Fruit fly (Drosophila melanogaster) whole organism, wandering third instar larva: Measurements from ENCODE around the gene CG6933.

Experiments used
- Abd-B ChIP-seq: fragments of >200 bp; optimal IDR thresholded peaks from 2 replicates; lab custom pipeline; 2017; ENCODE audit warnings: missing biosample characterization, missing genetic modification characterization
- CG32264 ChIP-seq: fragments of 200-800 bp; sonication (Bioruptor generic); optimal IDR thresholded peaks from 2 replicates; lab custom pipeline; 2016; ENCODE audit warnings: missing biosample characterization, missing genetic modification characterization
- CG9705 ChIP-seq: fragments of 200-800 bp; sonication (Bioruptor generic); optimal IDR thresholded peaks from 2 replicates; lab custom pipeline; 2018; ENCODE audit warnings: missing biosample characterization, mild to moderate bottlenecking, missing genetic modification characterization
- CrebA ChIP-seq: fragments of 200-800 bp; sonication (Bioruptor generic); optimal IDR thresholded peaks from 2 replicates; lab custom pipeline; 2016; ENCODE audit warnings: missing biosample characterization, mild to moderate bottlenecking, missing genetic modification characterization, borderline replicate concordance
- Dfd ChIP-seq: fragments of >200 bp; optimal IDR thresholded peaks from 2 replicates; lab custom pipeline; 2017; ENCODE audit warnings: missing biosample characterization, missing genetic modification characterization
- Dif ChIP-seq: fragments of 200-275, 200-300 bp; sonication (Bioruptor generic); optimal IDR thresholded peaks from 2 replicates; lab custom pipeline; 2018; ENCODE audit warnings: missing biosample characterization, missing genetic modification characterization; ENCODE audit not compliant: partially characterized antibody
- GATAd ChIP-seq: sonication (Bioruptor generic); optimal IDR thresholded peaks from 2 replicates; lab custom pipeline; 2016; ENCODE audit warnings: missing biosample characterization, missing genetic modification characterization
- HLH106 ChIP-seq: fragments of 200-800 bp; optimal IDR thresholded peaks from 3 replicates; lab custom pipeline; 2019; ENCODE audit warnings: missing biosample characterization, mild to moderate bottlenecking, missing genetic modification characterization, moderate library complexity
- Hnf4 ChIP-seq: fragments of 200-800 bp; sonication (Bioruptor generic); optimal IDR thresholded peaks from 2 replicates; lab custom pipeline; 2016; ENCODE audit warnings: missing biosample characterization, mild to moderate bottlenecking, missing genetic modification characterization
- Hr78 ChIP-seq: fragments of >200 bp; optimal IDR thresholded peaks from 2 replicates; lab custom pipeline; 2017; ENCODE audit warnings: missing biosample characterization, missing genetic modification characterization
- Hr83 ChIP-seq: fragments of 200-300 bp; sonication (Bioruptor generic); optimal IDR thresholded peaks from 2 replicates; lab custom pipeline; 2016; ENCODE audit warnings: missing biosample characterization, mild to moderate bottlenecking, missing genetic modification characterization, moderate library complexity; ENCODE audit not compliant: poor library complexity, severe bottlenecking
- Jra ChIP-seq: sonication (Bioruptor generic); optimal IDR thresholded peaks from 2 replicates; lab custom pipeline; 2016; ENCODE audit warnings: missing biosample characterization, missing genetic modification characterization
- Mio ChIP-seq: sonication (Bioruptor generic); optimal IDR thresholded peaks from 2 replicates; lab custom pipeline; 2016; ENCODE audit warnings: missing biosample characterization, missing genetic modification characterization
- Myc ChIP-seq: fragments of >200 bp; optimal IDR thresholded peaks from 2 replicates; lab custom pipeline; 2017
- N ChIP-seq: fragments of >200 bp; optimal IDR thresholded peaks from 2 replicates; lab custom pipeline; 2018; ENCODE audit warnings: missing biosample characterization, missing external identifiers, missing genetic modification characterization
- OdsH ChIP-seq: fragments of 200-800 bp; sonication (Bioruptor generic); optimal IDR thresholded peaks from 2 replicates; lab custom pipeline; 2016; ENCODE audit warnings: missing biosample characterization, mild to moderate bottlenecking, missing genetic modification characterization
- Rel ChIP-seq, 2 experiments: fragments of 200-800 bp; sonication (Bioruptor generic) in 1 of 2; optimal IDR thresholded peaks; 2 replicates in 1 of 2; 3 replicates in 1 of 2; lab custom pipeline; 2016 to 2019; ENCODE audit warnings: mild to moderate bottlenecking in 2 of 2, missing biosample characterization in 2 of 2, missing genetic modification characterization in 2 of 2, moderate library complexity in 1 of 2
- Sp1 ChIP-seq: fragments of 200-800 bp; sonication (Bioruptor generic); optimal IDR thresholded peaks from 3 replicates; lab custom pipeline; 2019; ENCODE audit warnings: missing biosample characterization, mild to moderate bottlenecking, missing genetic modification characterization, moderate library complexity
- Vsx2 ChIP-seq: fragments of 200-300, 225-300 bp; sonication (Bioruptor generic); optimal IDR thresholded peaks from 2 replicates; lab custom pipeline; 2018; ENCODE audit warnings: missing biosample characterization, missing genetic modification characterization; ENCODE audit not compliant: partially characterized antibody
- br ChIP-seq: fragments of 200-800 bp; sonication (Bioruptor generic); optimal IDR thresholded peaks from 2 replicates; lab custom pipeline; 2016; ENCODE audit warnings: missing biosample characterization, missing genetic modification characterization
- brk ChIP-seq: fragments of 200-800 bp; sonication (Bioruptor generic); optimal IDR thresholded peaks from 2 replicates; lab custom pipeline; 2016; ENCODE audit warnings: missing biosample characterization, mild to moderate bottlenecking, missing genetic modification characterization
- dl ChIP-seq, 2 experiments: fragments of 175-275, 200-275 bp in 1 of 2; fragments of 200-275 bp in 1 of 2; sonication (Bioruptor generic); optimal IDR thresholded peaks; lab custom pipeline; 2018; ENCODE audit warnings: mild to moderate bottlenecking in 2 of 2, missing biosample characterization in 2 of 2, missing genetic modification characterization in 2 of 2, moderate library complexity in 2 of 2; ENCODE audit not compliant: partially characterized antibody in 2 of 2, insufficient read depth in 1 of 2
- dmrt93B ChIP-seq: fragments of 200-800 bp; sonication (Bioruptor generic); optimal IDR thresholded peaks from 2 replicates; lab custom pipeline; 2018; ENCODE audit warnings: missing biosample characterization, mild to moderate bottlenecking, missing genetic modification characterization
- dsf ChIP-seq: sonication (Bioruptor generic); optimal IDR thresholded peaks from 2 replicates; lab custom pipeline; 2016; ENCODE audit warnings: missing biosample characterization, missing genetic modification characterization, borderline replicate concordance
- ey ChIP-seq: fragments of 200-800 bp; sonication (Bioruptor generic); optimal IDR thresholded peaks from 2 replicates; lab custom pipeline; 2016; ENCODE audit warnings: missing biosample characterization, missing genetic modification characterization
- foxo ChIP-seq, 2 experiments: fragments of 200-800 bp; sonication (Bioruptor generic); optimal IDR thresholded peaks; 2 replicates in 1 of 2; 3 replicates in 1 of 2; lab custom pipeline; 2016 to 2017; ENCODE audit warnings: missing biosample characterization in 2 of 2, missing genetic modification characterization in 2 of 2
- fru ChIP-seq: fragments of 200-800 bp; sonication (Bioruptor generic); optimal IDR thresholded peaks from 3 replicates; lab custom pipeline; 2016; ENCODE audit warnings: missing biosample characterization, mild to moderate bottlenecking, missing genetic modification characterization
- h ChIP-seq: fragments of 200-800 bp; sonication (Bioruptor generic); optimal IDR thresholded peaks from 3 replicates; lab custom pipeline; 2016; ENCODE audit warnings: missing biosample characterization, mild to moderate bottlenecking, missing genetic modification characterization
- jim ChIP-seq: fragments of 175-275, 200-325 bp; sonication (Bioruptor generic); optimal IDR thresholded peaks from 2 replicates; lab custom pipeline; 2016; ENCODE audit warnings: missing biosample characterization, mild to moderate bottlenecking, missing genetic modification characterization
- lola ChIP-seq: fragments of >200 bp; optimal IDR thresholded peaks from 2 replicates; lab custom pipeline; 2017; ENCODE audit warnings: missing biosample characterization, missing genetic modification characterization
- pan ChIP-seq: fragments of >200 bp; optimal IDR thresholded peaks from 2 replicates; lab custom pipeline; 2017
- psq ChIP-seq: fragments of 200-800 bp; sonication (Bioruptor generic); optimal IDR thresholded peaks from 3 replicates; lab custom pipeline; 2017; ENCODE audit warnings: missing biosample characterization, mild to moderate bottlenecking, missing genetic modification characterization, moderate library complexity
- rgr ChIP-seq: fragments of 200-800 bp; sonication (Bioruptor generic); optimal IDR thresholded peaks from 3 replicates; lab custom pipeline; 2016; ENCODE audit warnings: missing biosample characterization, mild to moderate bottlenecking, missing genetic modification characterization
- sage ChIP-seq: fragments of 200-800 bp; sonication (Bioruptor generic); optimal IDR thresholded peaks from 2 replicates; lab custom pipeline; 2016; ENCODE audit warnings: missing biosample characterization, mild to moderate bottlenecking, missing genetic modification characterization
- sv ChIP-seq: fragments of 200-800 bp; sonication (Bioruptor generic); optimal IDR thresholded peaks from 3 replicates; lab custom pipeline; 2016; ENCODE audit warnings: missing biosample characterization, missing genetic modification characterization
- tai ChIP-seq: sonication (Bioruptor generic); optimal IDR thresholded peaks from 2 replicates; lab custom pipeline; 2016; ENCODE audit warnings: missing biosample characterization, missing genetic modification characterization
- usp ChIP-seq: fragments of >200 bp; optimal IDR thresholded peaks from 2 replicates; lab custom pipeline; 2017; ENCODE audit warnings: missing biosample characterization, missing genetic modification characterization
- woc ChIP-seq: sonication (Bioruptor generic); optimal IDR thresholded peaks from 2 replicates; lab custom pipeline; 2016; ENCODE audit warnings: missing biosample characterization, mild to moderate bottlenecking, missing genetic modification characterization

Gene CG6933

DNA sequence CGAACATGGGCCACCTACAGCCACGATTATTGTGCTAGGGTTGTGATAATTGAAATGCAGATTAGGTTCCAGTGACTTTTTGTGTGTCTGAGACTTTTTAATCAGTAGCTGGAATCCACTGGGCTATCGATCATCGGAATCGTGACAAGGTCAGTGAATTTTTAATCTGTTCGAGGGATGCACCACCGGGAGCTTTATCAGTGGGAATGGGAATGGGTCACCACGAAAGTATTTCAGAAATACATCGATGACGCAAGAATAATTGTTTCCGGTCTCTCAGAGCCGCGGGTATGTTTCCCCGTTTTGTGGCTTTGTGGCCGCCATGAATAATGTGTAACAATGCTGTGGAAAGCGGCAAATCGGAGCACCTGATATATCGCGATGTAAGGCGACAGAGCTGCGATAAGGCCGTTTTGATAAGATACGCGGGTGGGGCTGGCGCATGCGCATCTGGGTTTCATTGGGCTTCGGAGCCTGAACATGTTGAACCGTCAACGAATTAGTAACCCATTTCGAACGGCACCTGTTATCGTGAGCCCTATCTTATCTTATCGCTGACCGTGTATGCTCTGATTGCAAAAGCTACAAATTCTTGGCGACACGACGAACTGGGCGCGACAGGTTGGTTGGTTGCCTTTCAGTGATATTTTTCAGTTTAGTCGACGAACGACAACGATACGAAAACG, 32.2 kb downstream of the CG6933 start, which contains the start of gene Ssk (continued):
- TF ChIP-seq OdsH = no peak
- TF ChIP-seq, all 38 proteins: peak for 6

DNA sequence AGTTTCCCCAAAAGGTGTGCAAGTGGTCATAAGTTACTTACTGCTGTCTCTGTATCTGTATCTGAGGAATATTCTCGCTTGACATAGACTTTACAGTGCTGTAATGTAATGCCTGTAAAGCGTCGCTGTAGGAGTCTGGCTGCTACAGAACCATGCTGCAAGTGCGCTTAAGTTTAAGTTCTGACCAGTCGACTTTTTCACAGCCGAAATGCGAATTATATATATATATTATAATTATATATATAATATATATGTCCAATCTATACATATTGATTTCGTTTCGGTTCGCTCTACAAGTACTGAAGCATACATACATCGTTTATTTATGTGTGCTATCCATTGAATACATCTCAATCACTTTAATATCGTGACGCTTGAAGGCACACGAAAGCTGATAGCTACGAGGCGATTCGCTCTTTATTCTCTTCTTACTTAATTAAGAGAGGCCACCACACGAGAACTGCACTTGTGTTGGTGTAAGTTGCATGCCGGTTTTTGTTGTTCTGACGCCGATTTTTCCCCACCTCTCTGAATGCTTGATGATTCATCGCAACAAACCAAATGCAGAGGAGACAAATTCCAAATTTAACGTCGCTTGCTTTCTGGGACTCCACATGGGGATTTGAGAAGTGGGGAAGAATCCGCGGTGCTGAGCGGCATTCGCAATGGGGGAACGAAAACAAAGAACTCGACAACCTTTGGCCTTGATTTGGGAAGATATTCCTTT, 33.8 kb downstream of the CG6933 start:
- TF ChIP-seq CG32264 (no peak), GATAd (GFP tag; lab: Kevin White, UChicago) (no peak), Dfd (GFP tag; lab: Kevin White, UChicago) (no peak), OdsH (no peak), fru (GFP tag; lab: Kevin White, UChicago) (peak; percentile 3), dmrt93B (GFP tag; lab: Kevin White, UChicago) (no peak), CG9705 (GFP tag; lab: Kevin White, UChicago) (no peak), Vsx2 (GFP tag; lab: Kevin White, UChicago) (peak; percentile 89), sage (GFP tag; lab: Kevin White, UChicago) (no peak), Hr83 (GFP tag; lab: Kevin White, UChicago) (no peak), dl (GFP tag; optimal IDR thresholded peaks at IDR 0.05; lab: Kevin White, UChicago; ENCODE audit: insufficient read depth in 1 of 2, partially characterized antibody in 2 of 2) (peak; percentile 72 to 78), CrebA (GFP tag; lab: Kevin White, UChicago) (peak; percentile 55), Hr78 (GFP tag; lab: Kevin White, UChicago) (no peak), HLH106 (tag; lab: Kevin White, UChicago) (no peak), Rel (GFP tag; optimal IDR thresholded peaks at IDR 0.05; lab: Kevin White, UChicago) (no peak), Rel (tag; optimal IDR thresholded peaks at IDR 0.05; lab: Kevin White, UChicago) (peak; percentile 15), Myc (lab: Kevin White, UChicago) (no peak), Sp1 (no peak), rgr (GFP tag; lab: Kevin White, UChicago) (peak; percentile 16), dsf (GFP tag; lab: Kevin White, UChicago) (no peak), Mio (GFP tag; lab: Kevin White, UChicago) (no peak), Abd-B (GFP tag; lab: Kevin White, UChicago) (no peak), h (GFP tag; lab: Kevin White, UChicago) (no peak), tai (GFP tag; lab: Kevin White, UChicago) (no peak), Dif (GFP tag; lab: Kevin White, UChicago) (peak; percentile 97), Hnf4 (GFP tag; lab: Kevin White, UChicago) (no peak), lola (GFP tag; lab: Kevin White, UChicago) (no peak), ey (GFP tag; lab: Kevin White, UChicago) (no peak), jim (GFP tag; lab: Kevin White, UChicago) (no peak), sv (peak; percentile 35), woc (no peak), N (GFP tag; lab: Kevin White, UChicago) (no peak), foxo (GFP tag; optimal IDR thresholded peaks at IDR 0.05; lab: Kevin White, UChicago) (no peak), usp (GFP tag; lab: Kevin White, UChicago) (no peak), pan (lab: Kevin White, UChicago) (no peak), psq (peak; percentile 46), br (no peak), brk (GFP tag; lab: Kevin White, UChicago) (no peak), Jra (peak; percentile 78)
